Fruit fly (Drosophila melanogaster): ENCODE measurements around the gene CG10898.

The CG10898 gene

DNA sequence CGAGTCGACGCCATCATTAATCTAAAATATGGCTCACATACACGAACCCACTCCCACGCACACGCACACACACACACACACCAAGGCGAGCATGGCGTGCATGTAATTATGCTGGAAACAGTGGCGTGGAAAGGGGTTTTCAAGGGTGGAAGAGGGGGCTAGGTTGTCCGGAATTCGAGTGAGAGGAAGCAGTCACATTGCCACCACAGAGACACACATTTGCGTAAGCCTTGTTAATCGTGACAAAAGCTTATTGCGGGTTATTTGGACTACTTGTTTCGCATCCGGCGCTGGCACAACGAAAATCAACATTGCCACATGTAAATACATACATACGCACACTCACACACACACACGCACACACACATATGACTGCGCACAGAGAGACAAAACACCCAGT lies 2.6 kb upstream of the CG10898 start (continued):
- TF ChIP-seq run (tag; optimal IDR thresholded peaks at IDR 0.05) (no peak), salm (tag; optimal IDR thresholded peaks at IDR 0.05) (no peak), mirr (GFP tag; optimal IDR thresholded peaks at IDR 0.05) (peak; percentile 65), CG11723 (GFP tag; optimal IDR thresholded peaks at IDR 0.05) (no peak), prd (optimal IDR thresholded peaks at IDR 0.05) (no peak), prd (GFP tag; IDR thresholded peaks at IDR 0.05) (0 out of 3 replicates have a peak, but pooled peaks have one; percentile 4), CG16813 (GFP tag; IDR thresholded peaks at IDR 0.05; ENCODE audit: partially characterized antibody) (no peak), CG6272 (GFP tag; IDR thresholded peaks at IDR 0.05) (no peak), Hmr (GFP tag; optimal IDR thresholded peaks at IDR 0.05) (no peak), wek (GFP tag; optimal IDR thresholded peaks at IDR 0.05) (no peak), CG17359 (tag; optimal IDR thresholded peaks at IDR 0.05) (no peak), cg (GFP tag; optimal IDR thresholded peaks at IDR 0.05) (peak; percentile 13), Meics (GFP tag; optimal IDR thresholded peaks at IDR 0.05) (no peak), dysf (GFP tag; IDR thresholded peaks at IDR 0.05) (no peak), CG4730 (GFP tag; IDR thresholded peaks at IDR 0.05) (no peak), CG17328 (GFP tag; IDR thresholded peaks at IDR 0.05) (no peak), zfh1 (GFP tag; IDR thresholded peaks at IDR 0.05) (no peak), CG3281 (GFP tag; optimal IDR thresholded peaks at IDR 0.05) (no peak), bab2 (GFP tag; optimal IDR thresholded peaks at IDR 0.05) (no peak), CG3407 (GFP tag; optimal IDR thresholded peaks at IDR 0.05) (no peak), oc (tag; optimal IDR thresholded peaks at IDR 0.05) (no peak), CG18011 (GFP tag; optimal IDR thresholded peaks at IDR 0.05) (no peak), HHEX (GFP tag; optimal IDR thresholded peaks at IDR 0.05) (no peak), CG12155 (GFP tag; optimal IDR thresholded peaks at IDR 0.05) (no peak), ERR (GFP tag; optimal IDR thresholded peaks at IDR 0.05) (no peak), Atf3 (GFP tag; optimal IDR thresholded peaks at IDR 0.05) (no peak), CG4360 (GFP tag; IDR thresholded peaks at IDR 0.05) (no peak), jumu (GFP tag; optimal IDR thresholded peaks at IDR 0.05) (no peak), CG34422 (GFP tag; IDR thresholded peaks at IDR 0.05) (0 out of 3 replicates have a peak, but pooled peaks have one; percentile 12), CG12769 (tag; optimal IDR thresholded peaks at IDR 0.05) (no peak), CG4820 (GFP tag; optimal IDR thresholded peaks at IDR 0.05) (no peak), Sin3A (optimal IDR thresholded peaks at IDR 0.05) (no peak), CG15696 (tag; optimal IDR thresholded peaks at IDR 0.05) (no peak), MESR4 (GFP tag; optimal IDR thresholded peaks at IDR 0.05) (no peak), CG12391 (tag; optimal IDR thresholded peaks at IDR 0.05) (no peak), crc (GFP tag; optimal IDR thresholded peaks at IDR 0.05) (no peak), sisA (GFP tag; IDR thresholded peaks at IDR 0.05) (no peak), cato (GFP tag; optimal IDR thresholded peaks at IDR 0.05; ENCODE audit: borderline replicate concordance) (no peak), CG18599 (GFP tag; optimal IDR thresholded peaks at IDR 0.05) (peak; percentile 6), Elba2 (GFP tag; optimal IDR thresholded peaks at IDR 0.05) (no peak), bbx (GFP tag; IDR thresholded peaks at IDR 0.05; ENCODE audit: partially characterized antibody) (no peak), Adf1 (GFP tag; IDR thresholded peaks at IDR 0.05) (no peak), Ada2b (GFP tag; IDR thresholded peaks at IDR 0.05) (no peak), slp2 (GFP tag; optimal IDR thresholded peaks at IDR 0.05) (no peak), CG1602 (GFP tag; optimal IDR thresholded peaks at IDR 0.05) (no peak), Ets65A (GFP tag) (peak; percentile 78), CG10654 (GFP tag; optimal IDR thresholded peaks at IDR 0.05) (no peak), grn (GFP tag; optimal IDR thresholded peaks at IDR 0.05) (no peak), Sox100B (GFP tag; optimal IDR thresholded peaks at IDR 0.05) (no peak), jigr1 (GFP tag; IDR thresholded peaks at IDR 0.05) (no peak), dmrt99B (tag; optimal IDR thresholded peaks at IDR 0.05) (no peak), ems (GFP tag; optimal IDR thresholded peaks at IDR 0.05) (no peak)

Measured in whole organism, embryonic.